Worm (Caenorhabditis elegans) whole organism, L3 larva: Measurements from ENCODE around the gene tag-276.

Experiments
- R02D3.7 ChIP-seq: fragments of 150-350 bp; optimal IDR thresholded peaks from 2 replicates; lab custom pipeline; 2014; ENCODE audit warnings: missing biosample characterization, missing genetic modification characterization
- aly-2 ChIP-seq: fragments of 150-350 bp; optimal IDR thresholded peaks from 2 replicates; lab custom pipeline; 2014; ENCODE audit warnings: missing biosample characterization, missing genetic modification characterization
- ama-1 ChIP-seq: fragments of 150-350 bp; optimal IDR thresholded peaks from 2 replicates; lab custom pipeline; 2018
- ceh-16 ChIP-seq: sonication (generic microtip); optimal IDR thresholded peaks from 2 replicates; lab custom pipeline; 2017; ENCODE audit warnings: missing biosample characterization, missing genetic modification characterization
- ceh-28 ChIP-seq: fragments of 150-350 bp; optimal IDR thresholded peaks from 2 replicates; lab custom pipeline; 2014; ENCODE audit warnings: missing biosample characterization, missing genetic modification reagents, missing genetic modification characterization
- ceh-82 ChIP-seq: fragments of 150-350 bp; optimal IDR thresholded peaks from 2 replicates; lab custom pipeline; 2014; ENCODE audit warnings: missing biosample characterization, missing genetic modification characterization
- ceh-9 ChIP-seq: sonication (generic microtip); optimal IDR thresholded peaks from 2 replicates; lab custom pipeline; 2018; ENCODE audit warnings: missing biosample characterization, missing genetic modification characterization
- daf-12 ChIP-seq: fragments of 150-350 bp; optimal IDR thresholded peaks from 2 replicates; lab custom pipeline; 2014; ENCODE audit warnings: missing biosample characterization, missing genetic modification reagents, missing genetic modification characterization
- egl-27 ChIP-seq: sonication (generic microtip); optimal IDR thresholded peaks from 4 replicates; lab custom pipeline; 2017; ENCODE audit warnings: missing biosample characterization, missing genetic modification reagents, missing genetic modification characterization
- egl-5 ChIP-seq: fragments of 150-350 bp; optimal IDR thresholded peaks from 2 replicates; lab custom pipeline; 2017; ENCODE audit warnings: missing biosample characterization, missing genetic modification reagents, missing genetic modification characterization, inconsistent platforms
- elt-1 ChIP-seq: fragments of 150-350 bp; optimal IDR thresholded peaks from 2 replicates; lab custom pipeline; 2014; ENCODE audit warnings: missing biosample characterization, missing genetic modification characterization
- elt-2 ChIP-seq: sonication (generic microtip); optimal IDR thresholded peaks from 2 replicates; lab custom pipeline; 2016; ENCODE audit warnings: missing genetic modification reagents, mild to moderate bottlenecking, missing genetic modification characterization, missing compliant biosample characterization
- elt-3 ChIP-seq, 3 experiments: fragments of 150-350 bp in 1 of 3; sonication (generic microtip) in 2 of 3; optimal IDR thresholded peaks; 2 replicates in 2 of 3; 4 replicates in 1 of 3; lab custom pipeline; 2014 to 2017; ENCODE audit warnings: missing biosample characterization in 3 of 3, missing genetic modification characterization in 3 of 3
- eor-1 ChIP-seq, 2 experiments: fragments of 150-350 bp; optimal IDR thresholded peaks; 2 replicates each; lab custom pipeline; 2014 to 2018; ENCODE audit warnings: missing biosample characterization in 2 of 2, missing genetic modification characterization in 2 of 2
- fkh-10 ChIP-seq: sonication (generic microtip); optimal IDR thresholded peaks from 2 replicates; lab custom pipeline; 2017; ENCODE audit warnings: missing biosample characterization, missing genetic modification reagents, missing genetic modification characterization
- fkh-2 ChIP-seq: fragments of 150-350 bp; optimal IDR thresholded peaks from 2 replicates; lab custom pipeline; 2014; ENCODE audit warnings: missing biosample characterization, missing genetic modification reagents, missing genetic modification characterization
- fos-1 ChIP-seq: fragments of 150-350 bp; optimal IDR thresholded peaks from 2 replicates; lab custom pipeline; 2014; ENCODE audit warnings: missing biosample characterization, missing genetic modification characterization
- hmg-11 ChIP-seq: sonication (generic microtip); optimal IDR thresholded peaks from 2 replicates; lab custom pipeline; 2016; ENCODE audit warnings: missing genetic modification characterization, missing compliant biosample characterization
- jun-1 ChIP-seq: fragments of 150-350 bp; optimal IDR thresholded peaks from 2 replicates; lab custom pipeline; 2014; ENCODE audit warnings: missing biosample characterization, missing genetic modification reagents, missing genetic modification characterization
- lin-15B ChIP-seq: fragments of 150-350 bp; optimal IDR thresholded peaks from 2 replicates; lab custom pipeline; 2014; ENCODE audit warnings: missing biosample characterization, missing genetic modification characterization
- lin-39 ChIP-seq: fragments of 150-350 bp; optimal IDR thresholded peaks from 2 replicates; lab custom pipeline; 2018; ENCODE audit warnings: missing biosample characterization, missing genetic modification reagents, missing genetic modification characterization
- lsy-12 ChIP-seq: sonication (generic microtip); optimal IDR thresholded peaks from 2 replicates; lab custom pipeline; 2016; ENCODE audit warnings: mild to moderate bottlenecking, missing genetic modification characterization, missing compliant biosample characterization
- mml-1 ChIP-seq: fragments of 150-350 bp; sonication (generic microtip); optimal IDR thresholded peaks from 3 replicates; lab custom pipeline; 2014; ENCODE audit warnings: missing biosample characterization, missing genetic modification characterization
- nfya-1 ChIP-seq: sonication (generic microtip); optimal IDR thresholded peaks from 2 replicates; lab custom pipeline; 2017; ENCODE audit warnings: missing genetic modification characterization, mild to moderate bottlenecking, missing compliant biosample characterization, antibody characterized with exemption, moderate library complexity; ENCODE audit not compliant: insufficient read depth
- nhr-11 ChIP-seq: fragments of 150-350 bp; optimal IDR thresholded peaks from 2 replicates; lab custom pipeline; 2014; ENCODE audit warnings: missing biosample characterization, missing genetic modification characterization
- nhr-12 ChIP-seq: fragments of 150-350 bp; optimal IDR thresholded peaks from 2 replicates; lab custom pipeline; 2014; ENCODE audit warnings: missing biosample characterization, missing genetic modification characterization
- nhr-23 ChIP-seq: fragments of 150-350 bp; optimal IDR thresholded peaks from 2 replicates; lab custom pipeline; 2014; ENCODE audit warnings: missing biosample characterization, missing genetic modification reagents, missing genetic modification characterization
- nhr-237 ChIP-seq: fragments of 150-350 bp; optimal IDR thresholded peaks from 2 replicates; lab custom pipeline; 2014; ENCODE audit warnings: missing biosample characterization, missing genetic modification characterization
- nhr-25 ChIP-seq: sonication (generic microtip); optimal IDR thresholded peaks from 2 replicates; lab custom pipeline; 2017; ENCODE audit warnings: missing biosample characterization, missing genetic modification characterization
- nhr-28 ChIP-seq: fragments of 150-350 bp; optimal IDR thresholded peaks from 2 replicates; lab custom pipeline; 2014; ENCODE audit warnings: missing biosample characterization, missing genetic modification characterization
- nhr-43 ChIP-seq: sonication (generic microtip); optimal IDR thresholded peaks from 2 replicates; lab custom pipeline; 2016; ENCODE audit warnings: mild to moderate bottlenecking, missing genetic modification characterization, missing compliant biosample characterization; ENCODE audit not compliant: poor library complexity, severe bottlenecking
- nhr-67 ChIP-seq: fragments of 150-350 bp; optimal IDR thresholded peaks from 2 replicates; lab custom pipeline; 2014; ENCODE audit warnings: missing biosample characterization, missing genetic modification characterization
- nhr-76 ChIP-seq: fragments of 150-350 bp; sonication (generic microtip); optimal IDR thresholded peaks from 5 replicates; lab custom pipeline; 2014; ENCODE audit warnings: missing biosample characterization, missing genetic modification characterization
- nhr-77 ChIP-seq: fragments of 150-350 bp; optimal IDR thresholded peaks from 2 replicates; lab custom pipeline; 2014; ENCODE audit warnings: missing biosample characterization, missing genetic modification characterization
- pha-4 ChIP-seq: fragments of 150-350 bp; optimal IDR thresholded peaks from 2 replicates; lab custom pipeline; 2014; ENCODE audit warnings: missing biosample characterization, missing genetic modification reagents, missing genetic modification characterization
- pqm-1 ChIP-seq: fragments of 150-350 bp; optimal IDR thresholded peaks from 2 replicates; lab custom pipeline; 2017; ENCODE audit warnings: missing biosample characterization, missing genetic modification characterization, inconsistent platforms
- sea-2 ChIP-seq: fragments of 150-350 bp; sonication (generic microtip); optimal IDR thresholded peaks from 4 replicates; lab custom pipeline; 2014; ENCODE audit warnings: missing biosample characterization, missing genetic modification reagents, missing genetic modification characterization
- skn-1 ChIP-seq: fragments of 150-350 bp; optimal IDR thresholded peaks from 2 replicates; lab custom pipeline; 2014; ENCODE audit warnings: missing biosample characterization, missing genetic modification characterization
- snpc-4 ChIP-seq: fragments of 150-350 bp; optimal IDR thresholded peaks from 2 replicates; lab custom pipeline; 2014; ENCODE audit warnings: missing biosample characterization, missing genetic modification characterization
- tbx-2 ChIP-seq: sonication (generic microtip); optimal IDR thresholded peaks from 2 replicates; lab custom pipeline; 2016; ENCODE audit warnings: mild to moderate bottlenecking, missing genetic modification characterization, missing compliant biosample characterization
- unc-39 ChIP-seq: sonication (generic microtip); optimal IDR thresholded peaks from 4 replicates; lab custom pipeline; 2017; ENCODE audit warnings: missing biosample characterization, missing genetic modification characterization
- unc-62 ChIP-seq: fragments of 150-350 bp; sonication (generic microtip); optimal IDR thresholded peaks from 4 replicates; lab custom pipeline; 2014; ENCODE audit warnings: missing biosample characterization, missing genetic modification reagents, missing genetic modification characterization
- zag-1 ChIP-seq: fragments of 150-350 bp; optimal IDR thresholded peaks from 2 replicates; lab custom pipeline; 2014; ENCODE audit warnings: missing biosample characterization, missing genetic modification characterization
- ztf-11 ChIP-seq: fragments of 150-350 bp; optimal IDR thresholded peaks from 2 replicates; lab custom pipeline; 2014; ENCODE audit warnings: missing biosample characterization, missing genetic modification characterization
- ztf-4 ChIP-seq: fragments of 150-350 bp; optimal IDR thresholded peaks from 2 replicates; lab custom pipeline; 2014; ENCODE audit warnings: missing biosample characterization, missing genetic modification characterization

The tag-276 gene

DNA sequence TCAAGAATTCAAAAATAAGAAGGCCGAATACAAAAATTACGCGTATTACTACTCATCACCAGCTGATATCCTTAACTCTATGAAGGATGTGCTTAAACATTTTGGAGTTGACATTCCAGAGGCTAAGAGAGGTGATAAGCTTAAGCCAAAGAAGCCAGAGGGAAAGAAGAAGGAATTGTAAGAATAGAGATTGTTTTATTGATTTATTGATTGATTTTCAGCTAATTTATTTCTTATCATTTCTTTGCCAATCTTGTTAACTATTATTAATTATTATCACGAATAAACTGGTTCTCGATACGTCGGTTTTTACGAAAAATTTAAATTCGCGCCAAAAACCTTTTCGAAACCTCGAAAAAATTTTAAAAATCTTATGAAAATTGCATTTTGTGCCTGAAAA lies 7.2 kb downstream of the tag-276 start:
- no peak for TF ChIP-seq snpc-4 (tag; lab: Kevin White, UChicago)
- no peak for TF ChIP-seq nhr-12 (tag; lab: Kevin White, UChicago)
- peak; percentile 76 for TF ChIP-seq ceh-28 (tag; lab: Kevin White, UChicago)
- TF ChIP-seq skn-1: no peak

DNA sequence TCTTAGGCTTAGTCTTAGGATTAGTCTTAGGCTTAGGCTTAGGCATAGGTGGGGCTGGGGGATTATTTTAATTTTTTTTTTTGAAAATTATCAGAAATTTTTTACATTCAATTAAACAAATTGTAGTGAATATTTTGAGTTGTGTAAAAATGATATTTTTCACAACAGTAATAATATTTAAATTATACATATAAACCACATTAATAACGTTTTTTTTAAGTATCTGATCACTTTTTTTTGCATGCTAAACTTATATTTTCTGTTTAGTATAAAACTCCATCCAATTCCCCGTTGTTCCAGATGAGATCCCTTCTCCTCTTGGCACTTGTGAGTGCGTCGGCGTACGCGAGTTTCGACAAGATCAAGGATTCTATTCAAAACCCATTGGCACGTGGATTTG lies 8.9 kb downstream of the tag-276 start, which contains the start of gene txdc-12.1:
txdc-12.1 (plus strand) TSS at position 301 of the 400 bp plus-strand sequence.
- TF ChIP-seq nhr-28 (no peak), hmg-11 (tag; lab: Kevin White, UChicago) (no peak), pqm-1 (tag; lab: Kevin White, UChicago) (no peak), eor-1 (tag; optimal IDR thresholded peaks at IDR 0.05; lab: Kevin White, UChicago) (no peak), fos-1 (tag; lab: Kevin White, UChicago) (no peak), aly-2 (no peak), unc-62 (GFP tag; lab: Kevin White, UChicago) (no peak), ceh-9 (tag; lab: Kevin White, UChicago) (no peak), nfya-1 (tag; lab: Kevin White, UChicago) (no peak), elt-2 (tag; lab: Kevin White, UChicago) (no peak), nhr-237 (tag; lab: Kevin White, UChicago) (no peak), nhr-77 (tag; lab: Kevin White, UChicago) (no peak), zag-1 (tag; lab: Kevin White, UChicago) (no peak), ceh-16 (no peak), nhr-67 (tag; lab: Kevin White, UChicago) (no peak), egl-5 (tag; lab: Kevin White, UChicago) (no peak), mml-1 (no peak), R02D3.7 (tag; lab: Kevin White, UChicago) (no peak)

DNA sequence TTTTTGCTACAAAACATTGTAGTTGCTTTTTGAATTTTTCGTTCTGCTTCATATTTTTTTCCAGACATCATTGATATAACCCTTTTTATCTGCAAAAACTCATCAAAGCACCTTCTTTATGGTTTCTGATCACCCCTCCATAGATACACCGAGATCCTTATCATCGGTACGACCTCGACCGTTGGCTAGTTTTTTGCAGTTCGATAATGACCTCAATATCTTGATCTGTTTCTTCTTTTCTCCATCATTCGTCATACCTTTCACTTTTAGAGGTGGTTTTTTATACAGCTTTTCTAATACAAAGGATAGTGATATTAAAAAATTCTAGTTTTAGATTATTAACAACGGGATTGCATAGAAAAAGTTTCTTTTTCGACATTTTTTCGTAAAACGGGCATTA lies 9.5 kb downstream of the tag-276 start:
- no peak for TF ChIP-seq nhr-11
- no peak for TF ChIP-seq ztf-11
- no peak for TF ChIP-seq tbx-2 (tag; lab: Kevin White, UChicago)
- no peak for TF ChIP-seq jun-1
- TF ChIP-seq aly-2: no peak
- peak; percentile 96 for TF ChIP-seq nhr-25 (tag; lab: Kevin White, UChicago)
- TF ChIP-seq nhr-67 (tag; lab: Kevin White, UChicago): no peak
- TF ChIP-seq nhr-12 (tag; lab: Kevin White, UChicago): no peak
- peak; percentile 0 for TF ChIP-seq ceh-28 (tag; lab: Kevin White, UChicago)
- TF ChIP-seq unc-39 (tag; lab: Kevin White, UChicago): no peak
- no peak for TF ChIP-seq lin-39 (tag; lab: Kevin White, UChicago)
- no peak for TF ChIP-seq ama-1 (lab: Kevin White, UChicago)
- no peak for TF ChIP-seq pha-4 (tag; lab: Kevin White, UChicago)
- TF ChIP-seq fos-1 (tag; lab: Kevin White, UChicago): no peak
- no peak for TF ChIP-seq egl-27
- no peak for TF ChIP-seq egl-5 (tag; lab: Kevin White, UChicago)
- TF ChIP-seq mml-1: no peak
- no peak for TF ChIP-seq sea-2 (GFP tag; lab: Kevin White, UChicago)
- no peak for TF ChIP-seq daf-12 (tag; lab: Kevin White, UChicago)
- TF ChIP-seq ceh-82: no peak
- TF ChIP-seq elt-3 (tag; optimal IDR thresholded peaks at IDR 0.05; lab: Kevin White, UChicago): peak in 2 of 3 experiments; percentile 24 to 34
- TF ChIP-seq eor-1 (tag; optimal IDR thresholded peaks at IDR 0.05; lab: Kevin White, UChicago): no peak
- no peak for TF ChIP-seq lin-15B (tag; lab: Kevin White, UChicago)
- peak; percentile 98 for TF ChIP-seq elt-1
- TF ChIP-seq elt-2 (tag; lab: Kevin White, UChicago): no peak
- TF ChIP-seq hmg-11 (tag; lab: Kevin White, UChicago): no peak
- no peak for TF ChIP-seq skn-1
- no peak for TF ChIP-seq zag-1 (tag; lab: Kevin White, UChicago)
- no peak for TF ChIP-seq snpc-4 (tag; lab: Kevin White, UChicago)
- no peak for TF ChIP-seq pqm-1 (tag; lab: Kevin White, UChicago)
- no peak for TF ChIP-seq ztf-4
- no peak for TF ChIP-seq fkh-2
- TF ChIP-seq unc-62 (GFP tag; lab: Kevin White, UChicago): no peak
- no peak for TF ChIP-seq R02D3.7 (tag; lab: Kevin White, UChicago)
- no peak for TF ChIP-seq nhr-77 (tag; lab: Kevin White, UChicago)
- peak; percentile 90 for TF ChIP-seq nhr-23 (tag; lab: Kevin White, UChicago)
- no peak for TF ChIP-seq ceh-9 (tag; lab: Kevin White, UChicago)
- TF ChIP-seq fkh-10 (GFP tag; lab: Kevin White, UChicago): no peak
- TF ChIP-seq nhr-43 (tag; lab: Kevin White, UChicago): no peak
- TF ChIP-seq nhr-28: no peak
- TF ChIP-seq nhr-237 (tag; lab: Kevin White, UChicago): no peak
- no peak for TF ChIP-seq ceh-16
- TF ChIP-seq lsy-12 (tag; lab: Kevin White, UChicago): no peak
- TF ChIP-seq nhr-76: no peak
- TF ChIP-seq, all 47 proteins: peak for 5
